Fruit fly (Drosophila melanogaster) whole organism, wandering third instar larva: Measurements from ENCODE around the gene ebd2.

Experiments used
- Abd-B ChIP-seq: fragments of >200 bp; optimal IDR thresholded peaks from 2 replicates; lab custom pipeline; 2017; ENCODE audit warnings: missing biosample characterization, missing genetic modification characterization
- CG32264 ChIP-seq: fragments of 200-800 bp; sonication (Bioruptor generic); optimal IDR thresholded peaks from 2 replicates; lab custom pipeline; 2016; ENCODE audit warnings: missing biosample characterization, missing genetic modification characterization
- CrebA ChIP-seq: fragments of 200-800 bp; sonication (Bioruptor generic); optimal IDR thresholded peaks from 2 replicates; lab custom pipeline; 2016; ENCODE audit warnings: missing biosample characterization, mild to moderate bottlenecking, missing genetic modification characterization, borderline replicate concordance
- Dfd ChIP-seq: fragments of >200 bp; optimal IDR thresholded peaks from 2 replicates; lab custom pipeline; 2017; ENCODE audit warnings: missing biosample characterization, missing genetic modification characterization
- Dif ChIP-seq: fragments of 200-275, 200-300 bp; sonication (Bioruptor generic); optimal IDR thresholded peaks from 2 replicates; lab custom pipeline; 2018; ENCODE audit warnings: missing biosample characterization, missing genetic modification characterization; ENCODE audit not compliant: partially characterized antibody
- GATAd ChIP-seq: sonication (Bioruptor generic); optimal IDR thresholded peaks from 2 replicates; lab custom pipeline; 2016; ENCODE audit warnings: missing biosample characterization, missing genetic modification characterization
- HLH106 ChIP-seq: fragments of 200-800 bp; optimal IDR thresholded peaks from 3 replicates; lab custom pipeline; 2019; ENCODE audit warnings: missing biosample characterization, mild to moderate bottlenecking, missing genetic modification characterization, moderate library complexity
- Hnf4 ChIP-seq: fragments of 200-800 bp; sonication (Bioruptor generic); optimal IDR thresholded peaks from 2 replicates; lab custom pipeline; 2016; ENCODE audit warnings: missing biosample characterization, mild to moderate bottlenecking, missing genetic modification characterization
- Hr78 ChIP-seq: fragments of >200 bp; optimal IDR thresholded peaks from 2 replicates; lab custom pipeline; 2017; ENCODE audit warnings: missing biosample characterization, missing genetic modification characterization
- Hr83 ChIP-seq: fragments of 200-300 bp; sonication (Bioruptor generic); optimal IDR thresholded peaks from 2 replicates; lab custom pipeline; 2016; ENCODE audit warnings: missing biosample characterization, mild to moderate bottlenecking, missing genetic modification characterization, moderate library complexity; ENCODE audit not compliant: poor library complexity, severe bottlenecking
- Jra ChIP-seq: sonication (Bioruptor generic); optimal IDR thresholded peaks from 2 replicates; lab custom pipeline; 2016; ENCODE audit warnings: missing biosample characterization, missing genetic modification characterization
- Myc ChIP-seq: fragments of >200 bp; optimal IDR thresholded peaks from 2 replicates; lab custom pipeline; 2017
- N ChIP-seq: fragments of >200 bp; optimal IDR thresholded peaks from 2 replicates; lab custom pipeline; 2018; ENCODE audit warnings: missing biosample characterization, missing external identifiers, missing genetic modification characterization
- Sp1 ChIP-seq: fragments of 200-800 bp; sonication (Bioruptor generic); optimal IDR thresholded peaks from 3 replicates; lab custom pipeline; 2019; ENCODE audit warnings: missing biosample characterization, mild to moderate bottlenecking, missing genetic modification characterization, moderate library complexity
- Vsx2 ChIP-seq: fragments of 200-300, 225-300 bp; sonication (Bioruptor generic); optimal IDR thresholded peaks from 2 replicates; lab custom pipeline; 2018; ENCODE audit warnings: missing biosample characterization, missing genetic modification characterization; ENCODE audit not compliant: partially characterized antibody
- br ChIP-seq: fragments of 200-800 bp; sonication (Bioruptor generic); optimal IDR thresholded peaks from 2 replicates; lab custom pipeline; 2016; ENCODE audit warnings: missing biosample characterization, missing genetic modification characterization
- brk ChIP-seq: fragments of 200-800 bp; sonication (Bioruptor generic); optimal IDR thresholded peaks from 2 replicates; lab custom pipeline; 2016; ENCODE audit warnings: missing biosample characterization, mild to moderate bottlenecking, missing genetic modification characterization
- dl ChIP-seq, 2 experiments: fragments of 175-275, 200-275 bp in 1 of 2; fragments of 200-275 bp in 1 of 2; sonication (Bioruptor generic); optimal IDR thresholded peaks; lab custom pipeline; 2018; ENCODE audit warnings: mild to moderate bottlenecking in 2 of 2, missing biosample characterization in 2 of 2, missing genetic modification characterization in 2 of 2, moderate library complexity in 2 of 2; ENCODE audit not compliant: partially characterized antibody in 2 of 2, insufficient read depth in 1 of 2
- dmrt93B ChIP-seq: fragments of 200-800 bp; sonication (Bioruptor generic); optimal IDR thresholded peaks from 2 replicates; lab custom pipeline; 2018; ENCODE audit warnings: missing biosample characterization, mild to moderate bottlenecking, missing genetic modification characterization
- dsf ChIP-seq: sonication (Bioruptor generic); optimal IDR thresholded peaks from 2 replicates; lab custom pipeline; 2016; ENCODE audit warnings: missing biosample characterization, missing genetic modification characterization, borderline replicate concordance
- ey ChIP-seq: fragments of 200-800 bp; sonication (Bioruptor generic); optimal IDR thresholded peaks from 2 replicates; lab custom pipeline; 2016; ENCODE audit warnings: missing biosample characterization, missing genetic modification characterization
- foxo ChIP-seq, 2 experiments: fragments of 200-800 bp; sonication (Bioruptor generic); optimal IDR thresholded peaks; 2 replicates in 1 of 2; 3 replicates in 1 of 2; lab custom pipeline; 2016 to 2017; ENCODE audit warnings: missing biosample characterization in 2 of 2, missing genetic modification characterization in 2 of 2
- fru ChIP-seq: fragments of 200-800 bp; sonication (Bioruptor generic); optimal IDR thresholded peaks from 3 replicates; lab custom pipeline; 2016; ENCODE audit warnings: missing biosample characterization, mild to moderate bottlenecking, missing genetic modification characterization
- h ChIP-seq: fragments of 200-800 bp; sonication (Bioruptor generic); optimal IDR thresholded peaks from 3 replicates; lab custom pipeline; 2016; ENCODE audit warnings: missing biosample characterization, mild to moderate bottlenecking, missing genetic modification characterization
- jim ChIP-seq: fragments of 175-275, 200-325 bp; sonication (Bioruptor generic); optimal IDR thresholded peaks from 2 replicates; lab custom pipeline; 2016; ENCODE audit warnings: missing biosample characterization, mild to moderate bottlenecking, missing genetic modification characterization
- lola ChIP-seq: fragments of >200 bp; optimal IDR thresholded peaks from 2 replicates; lab custom pipeline; 2017; ENCODE audit warnings: missing biosample characterization, missing genetic modification characterization
- psq ChIP-seq: fragments of 200-800 bp; sonication (Bioruptor generic); optimal IDR thresholded peaks from 3 replicates; lab custom pipeline; 2017; ENCODE audit warnings: missing biosample characterization, mild to moderate bottlenecking, missing genetic modification characterization, moderate library complexity
- rgr ChIP-seq: fragments of 200-800 bp; sonication (Bioruptor generic); optimal IDR thresholded peaks from 3 replicates; lab custom pipeline; 2016; ENCODE audit warnings: missing biosample characterization, mild to moderate bottlenecking, missing genetic modification characterization
- sage ChIP-seq: fragments of 200-800 bp; sonication (Bioruptor generic); optimal IDR thresholded peaks from 2 replicates; lab custom pipeline; 2016; ENCODE audit warnings: missing biosample characterization, mild to moderate bottlenecking, missing genetic modification characterization
- sv ChIP-seq: fragments of 200-800 bp; sonication (Bioruptor generic); optimal IDR thresholded peaks from 3 replicates; lab custom pipeline; 2016; ENCODE audit warnings: missing biosample characterization, missing genetic modification characterization
- tai ChIP-seq: sonication (Bioruptor generic); optimal IDR thresholded peaks from 2 replicates; lab custom pipeline; 2016; ENCODE audit warnings: missing biosample characterization, missing genetic modification characterization
- usp ChIP-seq: fragments of >200 bp; optimal IDR thresholded peaks from 2 replicates; lab custom pipeline; 2017; ENCODE audit warnings: missing biosample characterization, missing genetic modification characterization
- woc ChIP-seq: sonication (Bioruptor generic); optimal IDR thresholded peaks from 2 replicates; lab custom pipeline; 2016; ENCODE audit warnings: missing biosample characterization, mild to moderate bottlenecking, missing genetic modification characterization

ebd2 gene

DNA sequence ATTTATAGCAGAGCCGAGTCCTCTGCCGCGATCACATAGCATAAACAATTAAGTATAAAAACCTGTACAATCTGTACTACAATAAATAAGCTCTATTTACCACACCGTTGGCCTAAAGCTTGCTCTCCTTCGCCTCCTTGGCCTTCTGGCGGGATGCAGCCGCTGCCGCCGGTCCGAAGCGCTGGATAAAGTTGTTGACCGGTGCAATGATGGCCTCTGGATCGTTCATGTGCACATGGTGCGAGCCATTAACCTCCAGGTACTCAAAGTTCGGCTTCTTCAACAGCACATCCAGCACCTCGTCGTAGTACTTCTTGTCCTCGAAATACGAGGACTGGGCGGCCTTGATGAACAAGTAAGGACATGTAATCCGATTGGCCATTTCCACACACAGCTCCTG, 46.6 kb downstream of the ebd2 start:
- TF ChIP-seq N (GFP tag; lab: Kevin White, UChicago) (no peak), brk (GFP tag; lab: Kevin White, UChicago) (no peak), rgr (no peak), Dfd (GFP tag; lab: Kevin White, UChicago) (no peak), ey (no peak), woc (GFP tag; lab: Kevin White, UChicago) (no peak), dsf (no peak), br (GFP tag; lab: Kevin White, UChicago) (no peak), Abd-B (GFP tag; lab: Kevin White, UChicago) (no peak), Sp1 (GFP tag; lab: Kevin White, UChicago) (no peak), lola (GFP tag; lab: Kevin White, UChicago) (no peak), h (GFP tag; lab: Kevin White, UChicago) (no peak), fru (no peak), Dif (no peak), Jra (no peak), usp (GFP tag; lab: Kevin White, UChicago) (no peak), CG32264 (GFP tag; lab: Kevin White, UChicago) (no peak)

dm6 chr3L:21301737-21302487, 47.2 kb downstream of the ebd2 start:
- no peak for TF ChIP-seq sv (GFP tag; lab: Kevin White, UChicago)
- TF ChIP-seq CG32264 (GFP tag; lab: Kevin White, UChicago) = no peak
- no peak for TF ChIP-seq Dfd (GFP tag; lab: Kevin White, UChicago)
- no peak for TF ChIP-seq br (GFP tag; lab: Kevin White, UChicago)
- TF ChIP-seq woc (GFP tag; lab: Kevin White, UChicago) = no peak
- no peak for TF ChIP-seq HLH106 (tag; lab: Kevin White, UChicago)
- TF ChIP-seq foxo (GFP tag; optimal IDR thresholded peaks at IDR 0.05; lab: Kevin White, UChicago) = no peak
- no peak for TF ChIP-seq sage (GFP tag; lab: Kevin White, UChicago)
- no peak for TF ChIP-seq psq (GFP tag; lab: Kevin White, UChicago)
- TF ChIP-seq dl (GFP tag; optimal IDR thresholded peaks at IDR 0.05; lab: Kevin White, UChicago; ENCODE audit: insufficient read depth in 1 of 2, partially characterized antibody in 2 of 2) = no peak
- TF ChIP-seq dmrt93B (GFP tag; lab: Kevin White, UChicago) = no peak
- TF ChIP-seq Hr83 (GFP tag; lab: Kevin White, UChicago) = no peak
- TF ChIP-seq lola (GFP tag; lab: Kevin White, UChicago) = no peak
- TF ChIP-seq Hnf4 (GFP tag; lab: Kevin White, UChicago) = no peak
- TF ChIP-seq Myc (lab: Kevin White, UChicago) = no peak
- no peak for TF ChIP-seq tai
- no peak for TF ChIP-seq Vsx2 (GFP tag; lab: Kevin White, UChicago)
- TF ChIP-seq N (GFP tag; lab: Kevin White, UChicago) = no peak
- no peak for TF ChIP-seq Abd-B (GFP tag; lab: Kevin White, UChicago)
- TF ChIP-seq fru = no peak

DNA sequence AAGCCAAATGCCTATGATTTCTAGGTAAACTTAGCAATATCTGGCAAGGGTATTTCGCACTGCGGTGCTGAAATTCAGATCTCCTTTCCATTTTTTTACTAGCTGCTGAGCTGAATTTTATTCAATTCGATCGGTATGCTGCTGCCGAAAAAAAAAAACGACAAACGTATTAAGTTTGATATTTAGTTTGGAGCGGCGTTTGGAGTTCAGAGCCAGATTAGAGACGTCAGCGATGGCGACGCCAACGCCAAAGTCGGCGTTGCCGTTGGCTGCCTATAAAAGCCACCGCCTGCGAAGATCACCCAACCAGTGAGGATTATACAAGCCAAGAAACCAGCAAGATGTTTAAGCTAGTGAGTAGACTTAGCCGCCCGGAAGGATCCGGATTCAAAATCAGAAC, 48.8 kb downstream of the ebd2 start, which contains the start of gene Cpr78Cc:
Gene Cpr78Cc, plus strand, starts transcription at position 301 of the 400 bp plus-strand sequence.
- TF ChIP-seq sv (GFP tag; lab: Kevin White, UChicago) = no peak
- no peak for TF ChIP-seq sage (GFP tag; lab: Kevin White, UChicago)
- no peak for TF ChIP-seq fru
- TF ChIP-seq brk (GFP tag; lab: Kevin White, UChicago) = no peak
- TF ChIP-seq br (GFP tag; lab: Kevin White, UChicago) = no peak
- TF ChIP-seq N (GFP tag; lab: Kevin White, UChicago) = no peak
- no peak for TF ChIP-seq CG32264 (GFP tag; lab: Kevin White, UChicago)
- TF ChIP-seq dmrt93B (GFP tag; lab: Kevin White, UChicago) = no peak
- TF ChIP-seq h (GFP tag; lab: Kevin White, UChicago) = no peak
- no peak for TF ChIP-seq psq (GFP tag; lab: Kevin White, UChicago)

dm6 chr3L:21299203-21299602, 49.9 kb downstream of the ebd2 start:
- TF ChIP-seq woc (GFP tag; lab: Kevin White, UChicago) (no peak), Hnf4 (GFP tag; lab: Kevin White, UChicago) (no peak), fru (no peak), GATAd (GFP tag; lab: Kevin White, UChicago) (no peak), Dif (no peak), Hr78 (no peak), Vsx2 (GFP tag; lab: Kevin White, UChicago) (no peak), jim (GFP tag; lab: Kevin White, UChicago) (no peak), h (GFP tag; lab: Kevin White, UChicago) (no peak), CrebA (GFP tag; lab: Kevin White, UChicago) (no peak), dsf (no peak), Dfd (GFP tag; lab: Kevin White, UChicago) (no peak)
